Worm (Caenorhabditis elegans): ENCODE measurements around the gene K10G6.9.

K10G6.9 gene

ce11 chrII:3986906-3987305, 14.8 kb downstream of the K10G6.9 start, which contains the start of gene K10G6.5:
K10G6.5 (plus strand) TSS chrII:3987250.
- TF ChIP-seq elt-2 (tag; optimal IDR thresholded peaks at IDR 0.05) = peak; percentile 68
- no peak for TF ChIP-seq nfya-1 (tag; optimal IDR thresholded peaks at IDR 0.05; ENCODE audit: insufficient read depth)

ce11 chrII:3989627-3990367, 17.7 kb downstream of the K10G6.9 start, which contains the start of gene Y14H12A.2:
Y14H12A.2 (minus strand) TSS chrII:3989677.
- no peak for TF ChIP-seq nhr-43 (tag; optimal IDR thresholded peaks at IDR 0.05; ENCODE audit: poor library complexity, severe bottlenecking)
- TF ChIP-seq lin-39 (tag; optimal IDR thresholded peaks at IDR 0.05) = no peak
- TF ChIP-seq elt-2 (tag; optimal IDR thresholded peaks at IDR 0.05) = peak; percentile 90
- peak; percentile 57 for TF ChIP-seq pqm-1 (tag; optimal IDR thresholded peaks at IDR 0.05)

ce11 chrII:3990706-3991105, 18.6 kb downstream of the K10G6.9 start:
- no peak for TF ChIP-seq lin-39 (tag; optimal IDR thresholded peaks at IDR 0.05)
- peak; percentile 85 for TF ChIP-seq elt-2 (tag; optimal IDR thresholded peaks at IDR 0.05)
- TF ChIP-seq pqm-1 (tag; optimal IDR thresholded peaks at IDR 0.05) = peak; percentile 46

ce11 chrII:3992029-3992428, 20.0 kb downstream of the K10G6.9 start:
- TF ChIP-seq snpc-4 (tag; optimal IDR thresholded peaks at IDR 0.05) (no peak), ama-1 (optimal IDR thresholded peaks at IDR 0.05) (no peak), pqm-1 (tag; optimal IDR thresholded peaks at IDR 0.05) (peak; percentile 22), nhr-28 (tag; optimal IDR thresholded peaks at IDR 0.05) (no peak), elt-2 (tag; optimal IDR thresholded peaks at IDR 0.05) (peak; percentile 82)

ce11 chrII:3992660-3993245, 20.7 kb downstream of the K10G6.9 start, which contains the start of gene Y14H12A.1:
Y14H12A.1 (plus strand) TSS chrII:3993195.
- TF ChIP-seq jun-1 (tag; optimal IDR thresholded peaks at IDR 0.05) (no peak), fkh-2 (tag; optimal IDR thresholded peaks at IDR 0.05) (no peak), fkh-10 (GFP tag; optimal IDR thresholded peaks at IDR 0.05) (no peak), lin-39 (tag; optimal IDR thresholded peaks at IDR 0.05) (no peak), nhr-23 (tag; optimal IDR thresholded peaks at IDR 0.05) (no peak), ceh-28 (tag; optimal IDR thresholded peaks at IDR 0.05) (no peak), lsy-12 (tag; optimal IDR thresholded peaks at IDR 0.05) (no peak), elt-3 (tag; optimal IDR thresholded peaks at IDR 0.05) (no peak), nhr-11 (tag; optimal IDR thresholded peaks at IDR 0.05) (no peak), nfya-1 (tag; optimal IDR thresholded peaks at IDR 0.05; ENCODE audit: insufficient read depth) (no peak), aly-2 (tag; optimal IDR thresholded peaks at IDR 0.05) (no peak), mdl-1 (tag; optimal IDR thresholded peaks at IDR 0.05) (no peak), elt-1 (tag; optimal IDR thresholded peaks at IDR 0.05) (no peak), nhr-237 (tag; optimal IDR thresholded peaks at IDR 0.05) (no peak), pha-4 (tag; optimal IDR thresholded peaks at IDR 0.05) (peak; percentile 7), elt-2 (tag; optimal IDR thresholded peaks at IDR 0.05) (peak; percentile 63), hmg-11 (tag; optimal IDR thresholded peaks at IDR 0.05) (no peak), tbx-2 (tag; optimal IDR thresholded peaks at IDR 0.05) (no peak), ZK546.5 (tag; optimal IDR thresholded peaks at IDR 0.05) (no peak), nhr-12 (tag; optimal IDR thresholded peaks at IDR 0.05) (no peak), pqm-1 (tag; optimal IDR thresholded peaks at IDR 0.05) (peak; percentile 24), zag-1 (tag; optimal IDR thresholded peaks at IDR 0.05) (no peak), egl-27 (tag; optimal IDR thresholded peaks at IDR 0.05) (no peak), egl-5 (tag; optimal IDR thresholded peaks at IDR 0.05) (no peak)

ce11 chrII:3996005-3996404, 23.9 kb downstream of the K10G6.9 start, which contains the start of gene clc-22:
clc-22 (minus strand) TSS chrII:3996075.
- TF ChIP-seq elt-2 (tag; optimal IDR thresholded peaks at IDR 0.05) (peak; percentile 53), pqm-1 (tag; optimal IDR thresholded peaks at IDR 0.05) (peak; percentile 47), nhr-43 (tag; optimal IDR thresholded peaks at IDR 0.05; ENCODE audit: poor library complexity, severe bottlenecking) (no peak)

Measured in whole organism, L3 larva.